Worm (Caenorhabditis elegans): ENCODE data around the gene gfrp-1.

gfrp-1 gene

DNA sequence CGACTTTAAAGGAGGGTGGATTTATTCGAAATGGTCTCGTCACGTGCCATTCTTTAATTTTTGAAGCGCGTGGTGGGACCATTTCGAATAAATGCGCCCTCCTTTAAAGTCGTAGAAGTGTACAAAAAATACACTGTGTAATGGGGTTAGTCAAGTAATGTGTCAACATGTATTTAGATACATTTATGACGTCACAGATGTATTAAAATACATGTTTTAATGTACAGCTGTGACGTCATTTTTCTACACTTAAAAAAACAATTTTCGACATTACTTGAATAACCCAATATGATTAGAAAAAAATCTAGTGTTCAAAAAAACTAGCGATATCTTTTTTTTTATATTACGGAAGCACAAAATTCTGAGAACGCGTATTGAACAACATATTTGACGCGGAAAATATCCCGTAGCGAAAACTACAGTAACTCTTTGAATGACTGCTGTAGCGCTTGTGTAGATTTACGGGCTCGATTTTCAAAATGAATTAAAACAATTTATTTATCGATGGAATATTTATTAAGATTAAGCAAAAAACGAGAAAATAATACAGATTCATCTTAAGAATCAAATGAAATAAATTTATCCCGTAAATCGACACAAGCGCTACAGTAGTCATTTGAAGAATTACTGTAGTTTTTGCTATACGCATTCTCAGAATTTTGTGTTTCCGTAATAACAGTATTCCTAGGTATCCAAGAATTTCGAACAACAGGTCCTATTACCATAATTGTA is at the start of gene gfrp-1:
gfrp-1 (plus strand) TSS at position 682 of the 732 bp plus-strand sequence.
- TF ChIP-seq ref-1 (GFP tag; conservative IDR thresholded peaks at IDR 0.05) (no peak), cog-1 (tag; optimal IDR thresholded peaks at IDR 0.05) (no peak), T22C8.4 (GFP tag; IDR thresholded peaks at IDR 0.05) (no peak)

DNA sequence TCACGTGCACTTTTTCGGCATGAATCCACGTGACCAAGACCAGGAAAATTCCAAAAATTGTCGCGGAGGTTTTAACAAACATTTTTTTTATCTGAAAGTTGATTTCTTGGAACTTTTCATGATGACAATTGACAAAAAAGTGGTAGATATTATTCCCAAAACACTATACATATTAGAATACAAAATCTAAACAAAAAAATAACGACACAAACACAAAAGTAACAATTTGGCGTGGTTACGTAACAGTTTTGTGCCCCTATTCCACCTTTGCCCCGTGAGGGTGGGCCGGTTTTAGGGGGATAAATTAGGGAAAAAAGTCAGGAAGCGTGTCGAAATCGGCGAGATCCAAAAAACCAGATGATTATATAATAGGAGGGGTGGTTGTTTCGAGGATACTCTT is 45.6 kb upstream of the gfrp-1 start, which contains the start of gene gegf-1:
gegf-1 (minus strand) TSS at position 101 of the 400 bp plus-strand sequence.
- TF ChIP-seq T22C8.4 (GFP tag; IDR thresholded peaks at IDR 0.05) (no peak), flt-1 (GFP tag; IDR thresholded peaks at IDR 0.05) (no peak), tab-1 (GFP tag; IDR thresholded peaks at IDR 0.05) (no peak), med-1 (GFP tag; optimal IDR thresholded peaks at IDR 0.05; ENCODE audit: insufficient read depth) (no peak), ztf-29 (GFP tag; IDR thresholded peaks at IDR 0.05) (no peak), klf-2 (GFP tag; conservative IDR thresholded peaks at IDR 0.05) (no peak)

DNA sequence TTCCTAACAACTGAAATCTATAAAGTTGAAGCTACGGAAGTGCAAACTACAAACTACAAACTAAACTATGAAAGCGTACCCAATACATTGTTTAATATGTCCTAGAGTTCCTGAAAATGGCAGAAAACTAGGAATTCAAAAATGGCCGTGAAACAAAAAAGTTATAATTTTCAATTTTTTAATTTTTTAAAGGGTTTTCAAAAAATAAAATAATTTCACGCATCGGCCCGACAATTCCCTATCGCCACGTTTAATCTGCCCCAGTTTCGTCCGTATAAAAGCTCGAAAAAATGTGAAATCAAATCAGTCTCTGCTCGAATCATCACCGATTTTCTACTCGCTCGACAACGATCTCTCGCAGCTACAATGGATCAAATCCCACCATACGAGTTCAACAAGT is 44.7 kb upstream of the gfrp-1 start, which contains the start of gene Y38C1AA.7:
Y38C1AA.7 (plus strand) TSS at position 301 of the 400 bp plus-strand sequence.
- TF ChIP-seq ztf-23 (GFP tag; IDR thresholded peaks at IDR 0.05) (no peak), ztf-29 (GFP tag; IDR thresholded peaks at IDR 0.05) (no peak), med-1 (GFP tag; optimal IDR thresholded peaks at IDR 0.05; ENCODE audit: insufficient read depth) (no peak)

DNA sequence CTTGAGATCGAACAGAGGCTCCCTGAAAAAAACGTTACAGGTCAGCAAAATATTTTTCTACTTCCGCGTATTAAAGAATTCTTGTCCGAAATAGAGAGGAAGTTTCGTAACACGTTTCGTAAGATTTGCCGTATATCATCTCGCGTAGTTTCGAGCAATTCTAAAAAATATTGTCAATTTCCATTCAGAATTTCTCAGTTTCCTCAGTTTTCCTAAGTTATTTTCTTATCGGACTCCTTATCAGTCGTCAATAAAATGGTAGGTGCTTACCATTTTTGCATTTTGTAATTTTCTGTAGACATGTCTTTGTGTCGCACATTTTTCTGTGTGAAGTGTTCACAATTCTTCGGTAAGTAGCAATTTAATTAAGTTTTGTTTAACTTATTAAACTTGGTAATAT is 43.5 kb upstream of the gfrp-1 start, which contains the start of gene Y38C1AA.19:
Y38C1AA.19 (plus strand) TSS at position 301 of the 400 bp plus-strand sequence.
- no peak for TF ChIP-seq ztf-29 (GFP tag; IDR thresholded peaks at IDR 0.05)
- no peak for TF ChIP-seq tab-1 (GFP tag; IDR thresholded peaks at IDR 0.05)
- TF ChIP-seq ztf-23 (GFP tag; IDR thresholded peaks at IDR 0.05) = no peak
- TF ChIP-seq flt-1 (GFP tag; IDR thresholded peaks at IDR 0.05) = no peak
- no peak for TF ChIP-seq med-1 (GFP tag; optimal IDR thresholded peaks at IDR 0.05; ENCODE audit: insufficient read depth)
- TF ChIP-seq T22C8.4 (GFP tag; IDR thresholded peaks at IDR 0.05) = no peak
- TF ChIP-seq ref-1 (GFP tag; conservative IDR thresholded peaks at IDR 0.05) = no peak
- TF ChIP-seq cog-1 (tag; optimal IDR thresholded peaks at IDR 0.05) = no peak
- TF ChIP-seq klf-2 (GFP tag; conservative IDR thresholded peaks at IDR 0.05) = no peak

DNA sequence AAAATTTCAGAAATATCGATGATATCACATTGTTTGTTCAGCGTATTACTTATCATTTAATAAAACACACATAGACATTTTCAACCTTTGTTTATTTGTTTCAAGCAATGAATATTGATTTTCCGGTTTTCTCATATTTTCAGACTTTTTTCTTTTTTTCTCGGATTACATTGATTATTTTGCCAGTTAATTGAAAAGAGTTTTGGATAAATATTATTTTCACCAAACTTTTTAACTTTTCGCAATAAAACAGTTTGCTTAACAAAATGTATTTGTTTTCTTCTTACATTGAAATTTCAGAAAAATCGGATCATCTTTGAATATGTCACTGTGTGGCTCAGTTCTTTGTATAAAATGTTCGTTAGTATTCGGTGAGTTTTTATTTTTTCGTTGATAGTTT is 40.9 kb upstream of the gfrp-1 start, which contains the start of gene Y38C1AA.6:
Y38C1AA.6 (plus strand) TSS at position 301 of the 400 bp plus-strand sequence.
- TF ChIP-seq med-1 (GFP tag; optimal IDR thresholded peaks at IDR 0.05; ENCODE audit: insufficient read depth) (no peak), tab-1 (GFP tag; IDR thresholded peaks at IDR 0.05) (no peak), T22C8.4 (GFP tag; IDR thresholded peaks at IDR 0.05) (no peak), ref-1 (GFP tag; conservative IDR thresholded peaks at IDR 0.05) (no peak), ztf-29 (GFP tag; IDR thresholded peaks at IDR 0.05) (no peak), flt-1 (GFP tag; IDR thresholded peaks at IDR 0.05) (no peak), klf-2 (GFP tag; conservative IDR thresholded peaks at IDR 0.05) (no peak), cog-1 (tag; optimal IDR thresholded peaks at IDR 0.05) (no peak), ztf-23 (GFP tag; IDR thresholded peaks at IDR 0.05) (no peak)

DNA sequence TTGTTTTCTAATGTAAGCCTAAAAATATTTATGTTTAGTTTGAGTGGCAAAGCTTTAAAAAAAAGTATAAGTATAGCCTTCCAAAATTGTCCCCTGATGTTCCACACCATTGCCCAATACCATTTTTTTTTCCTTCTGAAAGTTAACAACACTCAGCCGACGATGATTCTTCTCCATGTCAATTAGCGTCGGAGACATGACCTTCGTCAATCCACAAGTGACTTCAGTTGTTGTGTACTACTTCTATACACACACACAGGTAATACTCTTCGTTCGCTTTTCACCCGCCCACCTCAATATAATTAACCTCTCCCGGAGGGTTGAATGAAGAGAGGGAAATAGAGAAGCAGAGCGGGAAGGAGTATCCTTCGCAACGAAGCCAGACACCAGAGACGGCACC is 38.6 kb upstream of the gfrp-1 start, which contains the start of gene cutl-24:
cutl-24 (plus strand) TSS at position 301 of the 400 bp plus-strand sequence.
- TF ChIP-seq T22C8.4 (GFP tag; IDR thresholded peaks at IDR 0.05) (no peak), ztf-29 (GFP tag; IDR thresholded peaks at IDR 0.05) (no peak), ztf-23 (GFP tag; IDR thresholded peaks at IDR 0.05) (no peak), klf-2 (GFP tag; conservative IDR thresholded peaks at IDR 0.05) (no peak), tab-1 (GFP tag; IDR thresholded peaks at IDR 0.05) (no peak), med-1 (GFP tag; optimal IDR thresholded peaks at IDR 0.05; ENCODE audit: insufficient read depth) (no peak), cog-1 (tag; optimal IDR thresholded peaks at IDR 0.05) (no peak), ref-1 (GFP tag; conservative IDR thresholded peaks at IDR 0.05) (no peak), flt-1 (GFP tag; IDR thresholded peaks at IDR 0.05) (no peak)

DNA sequence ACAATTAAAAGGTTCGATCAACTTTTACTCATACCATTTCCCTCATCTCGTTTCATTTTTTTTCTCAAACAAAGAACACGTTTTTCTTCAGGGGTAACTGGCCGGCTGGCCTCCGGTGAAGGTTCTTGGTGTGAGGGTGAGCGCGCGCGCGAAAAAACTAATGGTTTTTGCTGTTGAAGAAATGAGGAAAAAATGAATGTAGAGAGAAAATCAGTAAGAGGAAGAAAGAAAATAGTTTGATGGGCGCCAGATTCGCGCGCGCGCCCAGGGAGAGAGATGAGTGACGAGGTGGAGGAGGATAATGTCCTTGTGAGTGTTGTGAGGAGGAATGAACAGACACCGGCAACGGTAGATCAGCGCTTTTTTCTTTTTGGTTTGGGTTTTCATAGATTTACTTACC is 32.4 kb upstream of the gfrp-1 start:
- TF ChIP-seq ztf-29 (GFP tag; IDR thresholded peaks at IDR 0.05) = no peak
- no peak for TF ChIP-seq T22C8.4 (GFP tag; IDR thresholded peaks at IDR 0.05)
- TF ChIP-seq ref-1 (GFP tag; conservative IDR thresholded peaks at IDR 0.05) = no peak
- TF ChIP-seq flt-1 (GFP tag; IDR thresholded peaks at IDR 0.05) = no peak
- no peak for TF ChIP-seq med-1 (GFP tag; optimal IDR thresholded peaks at IDR 0.05; ENCODE audit: insufficient read depth)

DNA sequence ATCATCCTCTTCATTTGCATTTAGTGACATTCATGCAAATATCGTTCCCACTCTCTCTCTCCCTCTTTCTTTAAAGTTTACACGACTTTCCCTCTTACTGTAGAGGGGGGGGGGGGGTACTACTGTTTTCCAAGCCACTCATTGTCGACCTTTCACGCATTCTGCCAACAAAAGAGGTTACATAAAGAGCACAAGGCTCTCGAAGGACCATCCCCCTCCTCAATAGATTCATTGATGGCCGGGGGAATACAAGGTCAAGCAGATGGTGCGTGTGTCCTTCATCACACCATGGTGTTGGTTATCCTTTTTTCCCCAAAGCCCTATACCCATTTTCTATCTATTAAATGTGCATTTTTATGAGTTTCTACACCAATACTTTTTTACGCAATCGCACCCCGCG is 30.4 kb upstream of the gfrp-1 start:
- no peak for TF ChIP-seq med-1 (GFP tag; optimal IDR thresholded peaks at IDR 0.05; ENCODE audit: insufficient read depth)
- TF ChIP-seq ztf-29 (GFP tag; IDR thresholded peaks at IDR 0.05) = peak; percentile 45; the same call in 1 of the 2 replicates

DNA sequence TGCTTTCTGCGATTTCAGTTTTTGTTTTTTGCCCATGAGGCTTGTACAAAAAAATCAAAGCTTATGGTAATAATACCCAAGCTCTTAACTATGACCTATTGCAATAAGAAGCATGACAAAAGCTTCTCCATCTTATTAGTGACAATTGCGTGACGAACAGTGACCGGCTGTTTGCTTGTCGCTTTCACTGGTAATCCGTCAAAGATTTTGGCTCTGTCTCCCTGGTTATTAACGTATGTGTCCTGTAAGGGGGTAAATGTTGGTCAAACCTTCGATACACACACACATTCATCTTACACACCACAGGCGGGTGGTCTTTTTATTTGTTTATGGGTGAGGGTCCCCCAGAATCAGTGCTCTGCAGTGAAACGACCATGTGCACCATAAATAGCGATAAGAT is 29.3 kb upstream of the gfrp-1 start:
- TF ChIP-seq ztf-29 (GFP tag; IDR thresholded peaks at IDR 0.05) (no peak), med-1 (GFP tag; optimal IDR thresholded peaks at IDR 0.05; ENCODE audit: insufficient read depth) (no peak), T22C8.4 (GFP tag; IDR thresholded peaks at IDR 0.05) (no peak), klf-2 (GFP tag; conservative IDR thresholded peaks at IDR 0.05) (no peak), tab-1 (GFP tag; IDR thresholded peaks at IDR 0.05) (no peak), cog-1 (tag; optimal IDR thresholded peaks at IDR 0.05) (no peak), ref-1 (GFP tag; conservative IDR thresholded peaks at IDR 0.05) (no peak), ztf-23 (GFP tag; IDR thresholded peaks at IDR 0.05) (no peak), flt-1 (GFP tag; IDR thresholded peaks at IDR 0.05) (no peak)

DNA sequence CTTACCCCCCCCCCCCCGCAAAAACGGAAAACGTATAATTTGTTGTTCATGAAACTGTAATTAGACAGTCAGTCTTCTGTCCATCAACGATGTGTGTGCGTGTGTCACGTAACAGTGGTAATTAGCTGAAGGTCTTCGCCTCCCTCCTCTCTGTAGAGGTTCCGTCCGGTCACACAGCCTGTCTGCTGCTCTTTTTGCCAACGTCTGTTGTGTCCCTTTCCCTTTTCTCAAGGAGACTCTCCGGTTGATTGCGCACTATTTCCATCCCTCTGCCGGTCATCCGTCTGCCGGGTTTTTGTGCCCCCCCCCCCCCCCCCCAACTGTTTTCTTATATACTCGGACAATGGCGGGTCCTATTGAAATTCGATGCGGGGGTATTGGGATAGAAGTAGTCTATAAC is 27.7 kb upstream of the gfrp-1 start:
- TF ChIP-seq ztf-23 (GFP tag; IDR thresholded peaks at IDR 0.05) = 0 out of 2 replicates have a peak, but pooled peaks have one; percentile 31
- TF ChIP-seq tab-1 (GFP tag; IDR thresholded peaks at IDR 0.05) = peak; percentile 69
- no peak for TF ChIP-seq T22C8.4 (GFP tag; IDR thresholded peaks at IDR 0.05)
- no peak for TF ChIP-seq ref-1 (GFP tag; conservative IDR thresholded peaks at IDR 0.05)
- TF ChIP-seq med-1 (GFP tag; optimal IDR thresholded peaks at IDR 0.05; ENCODE audit: insufficient read depth) = no peak
- TF ChIP-seq ztf-29 (GFP tag; IDR thresholded peaks at IDR 0.05) = no peak; the same call in 1 of the 2 replicates
- peak; percentile 40; the same call in 1 of the 2 replicates for TF ChIP-seq flt-1 (GFP tag; IDR thresholded peaks at IDR 0.05)
- TF ChIP-seq klf-2 (GFP tag; conservative IDR thresholded peaks at IDR 0.05) = no peak
- TF ChIP-seq cog-1 (tag; optimal IDR thresholded peaks at IDR 0.05) = no peak

All from whole organism, midembryonic.